Worm (Caenorhabditis elegans): ENCODE data around the gene F43G6.16.

DNA sequence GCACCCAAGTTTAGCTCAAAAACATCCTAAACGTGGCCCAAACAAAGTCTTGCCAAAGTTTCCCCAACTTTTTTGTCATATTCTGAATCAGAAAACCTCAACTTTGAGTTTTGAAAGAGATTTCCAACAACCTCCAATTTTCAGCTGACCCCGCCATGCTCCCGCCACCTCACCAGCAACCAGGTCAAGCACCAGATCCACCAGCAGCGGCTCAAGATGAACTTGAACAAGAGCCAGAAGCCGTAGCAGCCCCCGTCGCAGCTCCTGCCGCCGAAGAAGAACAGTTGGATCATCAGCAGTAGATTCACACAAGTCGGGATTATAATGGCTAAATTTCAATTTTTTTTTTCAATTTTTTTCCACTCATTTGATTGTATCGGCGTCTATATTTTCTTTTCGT is 28.8 kb upstream of the F43G6.16 start:
- TF ChIP-seq unc-39 (tag; optimal IDR thresholded peaks at IDR 0.05) (no peak), R02D3.7 (tag; optimal IDR thresholded peaks at IDR 0.05) (no peak), aly-2 (tag; optimal IDR thresholded peaks at IDR 0.05) (no peak), nhr-11 (tag; optimal IDR thresholded peaks at IDR 0.05) (no peak)

Data from whole organism, L3 larva.